Worm (Caenorhabditis elegans) whole organism, L4/young adult: ENCODE results near the gene F07G6.10.

Experiments used
- dao-5 ChIP-seq: sonication (generic microtip); optimal IDR thresholded peaks from 2 replicates; lab custom pipeline; 2016; ENCODE audit warnings: missing genotype, missing genetic modification characterization, moderate library complexity, missing compliant biosample characterization
- him-1 ChIP-seq: sonication (generic microtip); optimal IDR thresholded peaks from 2 replicates; lab custom pipeline; 2016; ENCODE audit warnings: missing genotype, missing genetic modification reagents, missing genetic modification characterization, missing compliant biosample characterization

DNA sequence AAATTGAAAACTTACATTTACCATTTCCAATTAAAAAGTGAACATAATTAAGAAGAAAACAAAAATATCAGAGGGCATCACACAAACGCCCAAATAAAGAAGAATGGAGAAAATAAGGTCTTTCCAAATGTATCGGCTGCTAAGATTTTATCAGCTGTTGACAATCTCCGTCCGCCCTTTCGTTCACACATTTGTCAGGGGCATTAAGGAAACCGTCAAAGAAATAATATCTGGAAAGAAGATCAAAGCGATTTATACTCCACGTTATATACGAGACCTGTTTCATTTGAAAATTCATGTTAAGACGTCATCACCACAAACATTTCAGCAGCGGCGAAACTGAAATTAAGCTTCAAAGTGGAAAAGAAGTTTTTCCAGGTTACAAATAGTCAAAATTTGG, 25.2 kb upstream of the F07G6.10 start, which contains the start of gene fbxa-52:
- TF ChIP-seq him-1 (tag; lab: Kevin White, UChicago) (no peak), dao-5 (no peak)
